Fruit fly (Drosophila melanogaster): ENCODE results near the gene hoe1.

hoe1 gene

DNA sequence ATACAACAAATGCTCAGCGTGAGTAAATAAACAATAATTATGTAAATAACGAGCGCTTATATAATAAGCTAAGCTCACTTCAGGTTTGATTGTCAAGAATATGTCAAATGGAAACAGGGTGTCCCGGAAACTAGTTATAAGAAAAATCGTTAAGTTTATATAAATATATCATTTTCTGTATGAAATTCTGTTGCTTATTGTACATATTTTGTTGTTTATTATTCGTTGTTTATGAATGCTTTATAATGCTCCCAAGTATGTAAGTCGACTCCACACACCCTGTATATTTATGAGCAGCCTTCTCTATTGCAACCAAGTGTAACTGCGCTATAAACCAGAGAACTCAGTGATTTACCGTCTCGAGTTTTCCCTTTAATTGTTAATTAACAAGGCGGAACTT is 1.6 kb downstream of the hoe1 start:
- TF ChIP-seq Hr4 (GFP tag; optimal IDR thresholded peaks at IDR 0.05) = peak; percentile 11
- TF ChIP-seq Met (GFP tag; optimal IDR thresholded peaks at IDR 0.05) = no peak
- no peak for TF ChIP-seq Sox14 (GFP tag; optimal IDR thresholded peaks at IDR 0.05)
- peak; percentile 60; the same call in 2 of the 3 replicates for TF ChIP-seq CG8119 (GFP tag; IDR thresholded peaks at IDR 0.05)
- no peak for TF ChIP-seq CG6808 (GFP tag; optimal IDR thresholded peaks at IDR 0.05)
- peak; percentile 56 for TF ChIP-seq Eip78C (GFP tag)
- no peak for TF ChIP-seq Ets96B (tag; optimal IDR thresholded peaks at IDR 0.05)
- TF ChIP-seq CG7368 (GFP tag; optimal IDR thresholded peaks at IDR 0.05) = no peak
- TF ChIP-seq CG15336 (GFP tag; IDR thresholded peaks at IDR 0.05) = peak; percentile 66; the same call in 1 of the 2 replicates
- TF ChIP-seq eg (GFP tag; IDR thresholded peaks at IDR 0.05) = peak; percentile 77
- peak; percentile 61; the same call in 2 of the 3 replicates for TF ChIP-seq CG6163 (GFP tag; IDR thresholded peaks at IDR 0.05)
- no peak for TF ChIP-seq Sox102F (GFP tag; optimal IDR thresholded peaks at IDR 0.05)
- TF ChIP-seq CG32006 (GFP tag; optimal IDR thresholded peaks at IDR 0.05) = peak; percentile 11
- no peak for TF ChIP-seq svp (GFP tag)
- peak; percentile 9 for TF ChIP-seq acj6 (GFP tag; optimal IDR thresholded peaks at IDR 0.05)

DNA sequence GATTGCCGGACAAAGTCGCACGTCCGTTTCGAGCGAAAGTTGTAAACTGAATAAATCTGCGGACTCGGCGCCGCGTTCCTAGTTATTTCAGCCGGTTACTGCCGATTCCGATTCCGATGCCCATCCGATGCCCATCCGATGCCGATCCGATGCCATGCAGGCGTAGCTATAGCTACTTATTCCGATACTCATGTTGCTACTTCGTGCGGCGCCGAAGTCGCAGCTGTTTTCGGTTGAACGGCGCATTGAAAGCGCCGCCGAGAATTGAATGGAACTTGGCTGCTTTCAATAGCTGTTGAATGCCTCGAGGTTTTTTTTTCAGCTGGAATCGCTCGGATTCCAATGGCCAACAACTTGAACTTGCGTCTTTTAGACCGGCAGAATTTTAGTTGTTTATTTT is 3.8 kb downstream of the hoe1 start:
- TF ChIP-seq vri (GFP tag; optimal IDR thresholded peaks at IDR 0.05) (no peak), Hr39 (GFP tag; optimal IDR thresholded peaks at IDR 0.05) (no peak), CG6163 (GFP tag; IDR thresholded peaks at IDR 0.05) (0 out of 3 replicates have a peak, but pooled peaks have one; percentile 21), CG34406 (GFP tag; optimal IDR thresholded peaks at IDR 0.05) (no peak), CG9139 (GFP tag; optimal IDR thresholded peaks at IDR 0.05) (no peak), Gug (GFP tag; IDR thresholded peaks at IDR 0.05) (no peak), CG16779 (tag; optimal IDR thresholded peaks at IDR 0.05) (peak; percentile 19), eg (GFP tag; IDR thresholded peaks at IDR 0.05) (peak; percentile 42; the same call in 1 of the 3 replicates), Ets21C (GFP tag; optimal IDR thresholded peaks at IDR 0.05) (no peak), achi (GFP tag; optimal IDR thresholded peaks at IDR 0.05) (no peak), fd59A (GFP tag; optimal IDR thresholded peaks at IDR 0.05) (no peak), Eip78C (GFP tag) (peak; percentile 30)

DNA sequence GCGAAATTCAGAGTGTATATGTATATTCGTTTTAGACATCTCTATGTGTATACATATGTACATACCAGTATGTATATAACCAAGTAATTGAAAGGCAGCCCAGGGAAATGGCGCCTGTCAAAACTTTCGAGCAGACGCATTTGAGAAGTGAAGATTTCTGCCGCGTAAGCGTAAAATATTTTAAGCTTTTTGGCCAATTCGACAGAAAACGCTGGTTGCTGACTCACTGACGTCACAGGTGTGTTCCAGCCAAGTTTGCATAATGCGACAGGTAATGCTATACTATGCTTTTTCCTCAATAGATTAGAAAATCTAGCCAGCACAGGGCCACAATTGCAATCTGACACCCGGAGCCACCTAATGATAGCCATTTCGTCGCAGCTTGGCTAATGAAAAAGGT is 15.4 kb downstream of the hoe1 start:
- TF ChIP-seq CG7368 (GFP tag; optimal IDR thresholded peaks at IDR 0.05) = no peak
- no peak for TF ChIP-seq CG3919 (GFP tag; optimal IDR thresholded peaks at IDR 0.05)
- no peak for TF ChIP-seq CG6276 (GFP tag; optimal IDR thresholded peaks at IDR 0.05)
- no peak for TF ChIP-seq topi (GFP tag; optimal IDR thresholded peaks at IDR 0.05)

DNA sequence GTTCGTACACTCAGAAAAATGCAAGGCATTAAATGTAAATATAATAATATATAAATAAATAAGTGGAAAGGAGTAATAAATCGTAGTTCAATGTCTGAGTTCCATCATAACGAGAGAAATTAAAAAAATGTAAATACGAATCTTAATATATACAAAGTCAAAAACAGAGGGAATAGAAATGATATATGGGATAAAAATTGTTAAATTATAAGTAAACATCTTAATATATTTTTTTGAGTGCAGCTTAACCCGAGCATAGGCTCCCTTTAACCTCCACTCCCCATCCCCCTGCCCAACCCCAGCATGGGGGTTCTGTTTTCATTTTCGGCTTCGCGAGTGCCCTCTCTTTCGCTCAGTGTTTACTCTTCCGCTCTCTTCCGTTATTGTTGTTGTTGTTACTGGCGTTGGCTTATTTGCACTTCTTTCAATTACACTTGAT is 16.4 kb downstream of the hoe1 start:
- no peak for TF ChIP-seq Hr39 (GFP tag; optimal IDR thresholded peaks at IDR 0.05)
- TF ChIP-seq Sox14 (GFP tag; optimal IDR thresholded peaks at IDR 0.05) = no peak
- TF ChIP-seq CG6163 (GFP tag; IDR thresholded peaks at IDR 0.05) = peak; percentile 57; the same call in 1 of the 3 replicates
- no peak for TF ChIP-seq CG1621 (tag; optimal IDR thresholded peaks at IDR 0.05)
- TF ChIP-seq CG8319 (GFP tag; optimal IDR thresholded peaks at IDR 0.05) = no peak
- peak; percentile 65 for TF ChIP-seq svp (GFP tag)
- TF ChIP-seq Eip93F (GFP tag; optimal IDR thresholded peaks at IDR 0.05) = no peak
- no peak for TF ChIP-seq Gug (GFP tag; IDR thresholded peaks at IDR 0.05)
- TF ChIP-seq Ets21C (GFP tag; optimal IDR thresholded peaks at IDR 0.05) = no peak
- no peak for TF ChIP-seq vri (GFP tag; optimal IDR thresholded peaks at IDR 0.05)
- no peak for TF ChIP-seq fd85E (GFP tag; optimal IDR thresholded peaks at IDR 0.05)
- peak; percentile 11 for TF ChIP-seq CG9139 (GFP tag; optimal IDR thresholded peaks at IDR 0.05)
- TF ChIP-seq CG11902 (GFP tag; optimal IDR thresholded peaks at IDR 0.05) = peak; percentile 30
- TF ChIP-seq Hr38 (GFP tag; optimal IDR thresholded peaks at IDR 0.05) = no peak
- peak; percentile 57 for TF ChIP-seq acj6 (GFP tag; optimal IDR thresholded peaks at IDR 0.05)
- TF ChIP-seq dsx (GFP tag; optimal IDR thresholded peaks at IDR 0.05; ENCODE audit: poor library complexity, severe bottlenecking) = peak; percentile 53
- peak; percentile 48 for TF ChIP-seq CG6808 (GFP tag; optimal IDR thresholded peaks at IDR 0.05)
- TF ChIP-seq CG11294 (GFP tag; IDR thresholded peaks at IDR 0.05) = no peak
- TF ChIP-seq CG6276 (GFP tag; optimal IDR thresholded peaks at IDR 0.05) = peak; percentile 5
- no peak for TF ChIP-seq salr (GFP tag; optimal IDR thresholded peaks at IDR 0.05)
- TF ChIP-seq cyc (GFP tag; optimal IDR thresholded peaks at IDR 0.05) = no peak
- no peak for TF ChIP-seq lz (GFP tag; optimal IDR thresholded peaks at IDR 0.05)
- no peak for TF ChIP-seq Blimp-1 (GFP tag; optimal IDR thresholded peaks at IDR 0.05)
- peak; percentile 78 for TF ChIP-seq Eip78C (GFP tag)
- peak; percentile 45 for TF ChIP-seq CG4318 (GFP tag; optimal IDR thresholded peaks at IDR 0.05)
- TF ChIP-seq CG7368 (GFP tag; optimal IDR thresholded peaks at IDR 0.05) = peak; percentile 34
- TF ChIP-seq CG16779 (tag; optimal IDR thresholded peaks at IDR 0.05) = no peak
- TF ChIP-seq CG8119 (GFP tag; IDR thresholded peaks at IDR 0.05) = peak; percentile 61
- TF ChIP-seq net (GFP tag; optimal IDR thresholded peaks at IDR 0.05) = no peak
- TF ChIP-seq CG31627 (GFP tag; optimal IDR thresholded peaks at IDR 0.05) = no peak
- peak; percentile 66 for TF ChIP-seq achi (GFP tag; optimal IDR thresholded peaks at IDR 0.05)
- TF ChIP-seq CG8632 (GFP tag; optimal IDR thresholded peaks at IDR 0.05) = peak; percentile 54
- TF ChIP-seq Ets96B (tag; optimal IDR thresholded peaks at IDR 0.05) = peak; percentile 56
- TF ChIP-seq CG15336 (GFP tag; IDR thresholded peaks at IDR 0.05) = 0 out of 2 replicates have a peak, but pooled peaks have one; percentile 33
- TF ChIP-seq Hr4 (GFP tag; optimal IDR thresholded peaks at IDR 0.05) = peak; percentile 4
- TF ChIP-seq topi (GFP tag; optimal IDR thresholded peaks at IDR 0.05) = peak; percentile 26
- peak; percentile 73 for TF ChIP-seq CG34406 (GFP tag; optimal IDR thresholded peaks at IDR 0.05)
